Worm (Caenorhabditis elegans) whole organism, L1 larva: ENCODE results near the gene F45D3.4.

Source experiments
- C04F5.9 ChIP-seq: sonication (generic microtip); optimal IDR thresholded peaks from 2 replicates; lab custom pipeline; 2016; ENCODE audit warnings: missing genetic modification characterization, missing compliant biosample characterization
- C16A3.4 ChIP-seq: fragments of 150-350 bp; optimal IDR thresholded peaks from 2 replicates; lab custom pipeline; 2014; ENCODE audit warnings: missing biosample characterization, missing genetic modification characterization
- aly-2 ChIP-seq: fragments of 150-350 bp; optimal IDR thresholded peaks from 2 replicates; lab custom pipeline; 2014; ENCODE audit warnings: missing biosample characterization, missing genetic modification characterization
- ceh-63 ChIP-seq: fragments of 200-800 bp; sonication (Bioruptor generic); optimal IDR thresholded peaks from 2 replicates; lab custom pipeline; 2018; ENCODE audit warnings: mild to moderate bottlenecking, missing genetic modification characterization, missing compliant biosample characterization
- ceh-8 ChIP-seq: fragments of 200-800 bp; sonication (Bioruptor generic); optimal IDR thresholded peaks from 2 replicates; lab custom pipeline; 2018; ENCODE audit warnings: mild to moderate bottlenecking, missing genetic modification characterization, moderate library complexity, missing compliant biosample characterization
- dpl-1 ChIP-seq, 3 experiments: fragments of 150-350 bp in 2 of 3; sonication (generic microtip) in 1 of 3; optimal IDR thresholded peaks; 2 replicates each; lab custom pipeline; 2014 to 2017; ENCODE audit warnings: missing biosample characterization in 3 of 3, missing genetic modification characterization in 3 of 3, missing genetic modification reagents in 3 of 3
- dsc-1 ChIP-seq: sonication (generic microtip); optimal IDR thresholded peaks from 2 replicates; lab custom pipeline; 2016; ENCODE audit warnings: mild to moderate bottlenecking, missing genetic modification characterization, missing compliant biosample characterization
- efl-1 ChIP-seq, 4 experiments: fragments of 150-350 bp; optimal IDR thresholded peaks in 3 of 4; peaks in 1 of 4; 1 replicate in 1 of 4; 2 replicates in 3 of 4; lab custom pipeline; 2014; ENCODE audit warnings: missing biosample characterization in 2 of 4, missing genetic modification characterization in 2 of 4, missing genetic modification reagents in 2 of 4
- efl-3 ChIP-seq: fragments of 200-800 bp; sonication (Bioruptor generic); optimal IDR thresholded peaks from 2 replicates; lab custom pipeline; 2018; ENCODE audit warnings: mild to moderate bottlenecking, missing genetic modification characterization, missing compliant biosample characterization
- fkh-10 ChIP-seq: sonication (generic microtip); optimal IDR thresholded peaks from 2 replicates; lab custom pipeline; 2017; ENCODE audit warnings: missing biosample characterization, missing genetic modification reagents, missing genetic modification characterization
- fkh-8 ChIP-seq: sonication (generic microtip); optimal IDR thresholded peaks from 2 replicates; lab custom pipeline; 2016; ENCODE audit warnings: mild to moderate bottlenecking, missing genetic modification characterization, missing compliant biosample characterization
- hlh-17 ChIP-seq: fragments of 200-800 bp; sonication (Bioruptor generic); optimal IDR thresholded peaks from 2 replicates; lab custom pipeline; 2018; ENCODE audit warnings: missing genetic modification characterization, mild to moderate bottlenecking, missing compliant biosample characterization, moderate library complexity, borderline replicate concordance
- hpl-2 ChIP-seq: fragments of 150-350 bp; optimal IDR thresholded peaks from 2 replicates; lab custom pipeline; 2014; ENCODE audit warnings: missing biosample characterization, missing genetic modification reagents, missing genetic modification characterization
- irx-1 ChIP-seq: sonication (generic microtip); optimal IDR thresholded peaks from 2 replicates; lab custom pipeline; 2016; ENCODE audit warnings: missing genetic modification characterization, missing compliant biosample characterization
- isw-1 ChIP-seq: fragments of 200-800 bp; sonication (Bioruptor generic); IDR thresholded peaks from 2 replicates; pipeline ENCODE4 v1.3.6; 2022; ENCODE audit warnings: missing genetic modification characterization, missing compliant biosample characterization
- jun-1 ChIP-seq: fragments of 150-350 bp; optimal IDR thresholded peaks from 2 replicates; lab custom pipeline; 2014; ENCODE audit warnings: missing biosample characterization, missing genetic modification reagents, missing genetic modification characterization
- lin-39 ChIP-seq: fragments of 150-350 bp; optimal IDR thresholded peaks from 2 replicates; lab custom pipeline; 2014; ENCODE audit warnings: missing biosample characterization, missing genetic modification reagents, missing genetic modification characterization
- lir-3 ChIP-seq: sonication (generic microtip); optimal IDR thresholded peaks from 2 replicates; lab custom pipeline; 2016; ENCODE audit warnings: mild to moderate bottlenecking, missing genetic modification characterization, moderate library complexity, missing compliant biosample characterization; ENCODE audit not compliant: poor library complexity
- lsy-2 ChIP-seq, 2 experiments: fragments of 150-350 bp; optimal IDR thresholded peaks; 2 replicates each; lab custom pipeline; 2014; ENCODE audit warnings: missing biosample characterization in 2 of 2, missing genetic modification characterization in 2 of 2
- mab-9 ChIP-seq: fragments of 200-800 bp; sonication (Bioruptor generic); IDR thresholded peaks from 2 replicates; pipeline ENCODE4 v1.3.6; 2022; ENCODE audit warnings: missing genetic modification reagents, missing genetic modification characterization, missing compliant biosample characterization
- mep-1 ChIP-seq: fragments of 150-350 bp; optimal IDR thresholded peaks from 2 replicates; lab custom pipeline; 2014; ENCODE audit warnings: missing biosample characterization, missing genetic modification characterization
- nhr-19 ChIP-seq: fragments of 200-800 bp; sonication (Bioruptor generic); conservative IDR thresholded peaks from 2 replicates; pipeline ENCODE4 v1.3.6; 2022; ENCODE audit warnings: missing genetic modification characterization, missing compliant biosample characterization
- nhr-237 ChIP-seq: fragments of 150-350 bp; optimal IDR thresholded peaks from 2 replicates; lab custom pipeline; 2014; ENCODE audit warnings: missing biosample characterization, missing genetic modification characterization
- nhr-76 ChIP-seq: sonication (generic microtip); optimal IDR thresholded peaks from 2 replicates; lab custom pipeline; 2017; ENCODE audit warnings: missing biosample characterization, missing genetic modification characterization
- nhr-77 ChIP-seq: fragments of 150-350 bp; optimal IDR thresholded peaks from 2 replicates; lab custom pipeline; 2014; ENCODE audit warnings: missing biosample characterization, missing genetic modification characterization
- nhr-84 ChIP-seq: sonication (generic microtip); optimal IDR thresholded peaks from 2 replicates; lab custom pipeline; 2017; ENCODE audit warnings: missing biosample characterization, missing genetic modification characterization
- nhr-85 ChIP-seq: sonication (generic microtip); peaks from one replicate; lab custom pipeline; 2016; ENCODE audit warnings: missing genetic modification characterization, inconsistent platforms, missing compliant biosample characterization
- pax-3 ChIP-seq: fragments of 200-800 bp; sonication (Bioruptor generic); optimal IDR thresholded peaks from 2 replicates; lab custom pipeline; 2018; ENCODE audit warnings: mild to moderate bottlenecking, missing genetic modification characterization, moderate library complexity, missing compliant biosample characterization
- pqm-1 ChIP-seq: sonication (generic microtip); optimal IDR thresholded peaks from 3 replicates; lab custom pipeline; 2017; ENCODE audit warnings: missing biosample characterization, missing genetic modification characterization
- rnt-1 ChIP-seq: sonication (generic microtip); optimal IDR thresholded peaks from 2 replicates; lab custom pipeline; 2016; ENCODE audit warnings: mild to moderate bottlenecking, missing genetic modification characterization, moderate library complexity, missing compliant biosample characterization
- skn-1 ChIP-seq: fragments of 150-350 bp; optimal IDR thresholded peaks from 2 replicates; lab custom pipeline; 2014; ENCODE audit warnings: missing biosample characterization, missing genetic modification characterization
- snpc-4 ChIP-seq: fragments of 150-350 bp; optimal IDR thresholded peaks from 2 replicates; lab custom pipeline; 2014; ENCODE audit warnings: missing biosample characterization, missing genetic modification characterization
- sox-4 ChIP-seq: sonication (generic microtip); optimal IDR thresholded peaks from 2 replicates; lab custom pipeline; 2016; ENCODE audit warnings: missing genetic modification characterization, missing compliant biosample characterization
- tbx-2 ChIP-seq: sonication (generic microtip); optimal IDR thresholded peaks from 2 replicates; lab custom pipeline; 2016; ENCODE audit warnings: missing genetic modification characterization, missing compliant biosample characterization
- unc-130 ChIP-seq: fragments of 150-350 bp; optimal IDR thresholded peaks from 2 replicates; lab custom pipeline; 2017; ENCODE audit warnings: missing biosample characterization, missing genetic modification characterization, inconsistent platforms
- unc-62 ChIP-seq: fragments of 150-350 bp; optimal IDR thresholded peaks from 2 replicates; lab custom pipeline; 2014; ENCODE audit warnings: missing biosample characterization, missing genetic modification reagents, missing genetic modification characterization
- vab-15 ChIP-seq: sonication (generic microtip); optimal IDR thresholded peaks from 2 replicates; lab custom pipeline; 2017; ENCODE audit warnings: missing genotype, mild to moderate bottlenecking, missing genetic modification characterization, missing compliant biosample characterization

F45D3.4 gene

ce11 chrV:12596196-12596595, 43.2 kb upstream of the F45D3.4 start, which contains the start of gene mma-1:
Gene mma-1, minus strand, starts transcription at chrV:12596296.
- TF ChIP-seq fkh-10 (GFP tag; lab: Kevin White, UChicago) (no peak), ceh-8 (GFP tag; lab: Kevin White, UChicago) (no peak), efl-3 (GFP tag; lab: Kevin White, UChicago) (no peak), hpl-2 (GFP tag; lab: Kevin White, UChicago) (no peak), efl-1 (optimal IDR thresholded peaks at IDR 0.05; lab: Kevin White, UChicago) (no peak), efl-1 (GFP tag; optimal IDR thresholded peaks at IDR 0.05 in 1 of 2; lab: Kevin White, UChicago) (no peak), pqm-1 (no peak), C16A3.4 (tag; lab: Kevin White, UChicago) (no peak), C04F5.9 (tag; lab: Kevin White, UChicago) (no peak), unc-130 (tag; lab: Kevin White, UChicago) (no peak), mab-9 (GFP tag; lab: Robert Waterston, UW) (no peak)
- TF ChIP-seq, all 84 proteins: peak for 0

- no peak for TF ChIP-seq nhr-76 (tag; lab: Kevin White, UChicago)
- TF ChIP-seq aly-2 (tag; lab: Kevin White, UChicago) = peak; percentile 26
Observed at ce11 chrV:12592379-12592778, 39.4 kb upstream of the F45D3.4 start, which contains the start of gene C14C10.2. Gene C14C10.2, minus strand, starts transcription at chrV:12592479.

- no peak for TF ChIP-seq skn-1 (tag; lab: Kevin White, UChicago)
- TF ChIP-seq nhr-76 (tag; lab: Kevin White, UChicago) = no peak
- no peak for TF ChIP-seq mep-1 (tag; lab: Kevin White, UChicago)
- no peak for TF ChIP-seq lin-39
- TF ChIP-seq irx-1 = no peak
- no peak for TF ChIP-seq sox-4
- no peak for TF ChIP-seq vab-15
- TF ChIP-seq hlh-17 (GFP tag; lab: Kevin White, UChicago) = no peak
- TF ChIP-seq nhr-85 (tag; lab: Kevin White, UChicago) = no peak
- TF ChIP-seq nhr-237 (tag; lab: Kevin White, UChicago) = no peak
- TF ChIP-seq unc-130 (tag; lab: Kevin White, UChicago) = no peak
- no peak for TF ChIP-seq isw-1 (GFP tag; lab: Robert Waterston, UW)
- no peak for TF ChIP-seq dpl-1 (GFP tag; optimal IDR thresholded peaks at IDR 0.05; lab: Kevin White, UChicago)
- TF ChIP-seq tbx-2 = no peak
- no peak for TF ChIP-seq lsy-2 (tag; optimal IDR thresholded peaks at IDR 0.05; lab: Kevin White, UChicago)
Observed at ce11 chrV:12590601-12591000, 37.6 kb upstream of the F45D3.4 start, which contains the start of gene ttr-43. Gene ttr-43, minus strand, starts transcription at chrV:12590701.

- TF ChIP-seq isw-1 (GFP tag; lab: Robert Waterston, UW) (no peak), rnt-1 (tag; lab: Kevin White, UChicago) (no peak), unc-62 (no peak), nhr-84 (tag; lab: Kevin White, UChicago) (no peak), fkh-8 (no peak), fkh-10 (GFP tag; lab: Kevin White, UChicago) (no peak), nhr-19 (no peak), nhr-77 (tag; lab: Kevin White, UChicago) (no peak), lir-3 (tag; lab: Kevin White, UChicago) (no peak), snpc-4 (no peak), jun-1 (tag; lab: Kevin White, UChicago) (no peak)
Observed at ce11 chrV:12588030-12588429, 35.0 kb upstream of the F45D3.4 start, which contains the start of gene C14C10.1. Gene C14C10.1, plus strand, starts transcription at chrV:12588330.

- TF ChIP-seq ceh-63 (no peak), fkh-8 (peak; percentile 42), nhr-77 (tag; lab: Kevin White, UChicago) (no peak), lsy-2 (tag; optimal IDR thresholded peaks at IDR 0.05; lab: Kevin White, UChicago) (no peak), dsc-1 (tag; lab: Kevin White, UChicago) (peak; percentile 76), pax-3 (tag; lab: Kevin White, UChicago) (peak; percentile 79)
Observed at ce11 chrV:12586793-12587192, 33.8 kb upstream of the F45D3.4 start.
